Fruit fly (Drosophila melanogaster) ovary, adult (tissue): ENCODE measurements around the gene Nepl6.

Source experiments
- CG17801 ChIP-seq: fragments of 200-800 bp; optimal IDR thresholded peaks from 2 replicates; lab custom pipeline; 2019; ENCODE audit warnings: missing biosample characterization, mild to moderate bottlenecking, missing genetic modification characterization, moderate library complexity; ENCODE audit not compliant: partially characterized antibody

Nepl6 gene

DNA sequence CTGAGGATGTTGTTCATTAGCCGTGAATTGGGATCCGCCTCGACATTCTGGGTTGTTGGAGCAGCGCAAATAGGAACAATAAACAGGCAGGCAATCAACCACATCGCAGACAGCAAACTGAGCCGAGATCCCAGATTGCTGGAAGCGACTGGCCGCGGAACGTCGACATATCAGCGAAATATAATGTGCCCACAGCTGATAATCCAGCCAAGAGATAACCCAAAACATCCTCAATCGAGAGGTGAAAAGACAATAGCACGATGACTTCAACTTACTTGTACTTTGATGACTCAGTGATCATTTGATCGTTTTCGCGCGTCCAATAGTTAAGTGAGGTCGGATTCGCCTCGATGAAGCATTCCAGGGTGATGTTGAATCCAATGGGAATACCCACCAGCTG is at the start of gene Nepl6:
Nepl6 (minus strand) TSS at position 104 of the 400 bp plus-strand sequence.
- no peak for TF ChIP-seq CG17801 (GFP tag; lab: Kevin White, UChicago)

DNA sequence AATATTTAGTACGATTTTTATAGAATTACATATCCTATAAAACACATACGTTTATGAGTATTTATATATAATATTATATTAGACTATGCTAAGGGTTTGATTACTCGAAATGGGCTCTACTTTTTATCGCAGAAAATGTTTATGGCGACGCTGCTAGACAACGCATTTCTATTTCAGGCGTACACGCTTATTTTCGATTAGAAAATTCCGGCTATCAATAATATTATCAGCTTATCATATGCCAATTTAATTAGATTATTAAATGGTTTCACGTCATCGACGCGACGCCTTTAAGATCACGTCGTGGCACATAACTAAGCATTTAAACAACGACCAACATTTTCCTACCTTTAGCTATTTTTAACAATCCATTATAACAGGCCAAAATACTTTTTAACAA is 41.0 kb upstream of the Nepl6 start:
- no peak for TF ChIP-seq CG17801 (GFP tag; lab: Kevin White, UChicago)

DNA sequence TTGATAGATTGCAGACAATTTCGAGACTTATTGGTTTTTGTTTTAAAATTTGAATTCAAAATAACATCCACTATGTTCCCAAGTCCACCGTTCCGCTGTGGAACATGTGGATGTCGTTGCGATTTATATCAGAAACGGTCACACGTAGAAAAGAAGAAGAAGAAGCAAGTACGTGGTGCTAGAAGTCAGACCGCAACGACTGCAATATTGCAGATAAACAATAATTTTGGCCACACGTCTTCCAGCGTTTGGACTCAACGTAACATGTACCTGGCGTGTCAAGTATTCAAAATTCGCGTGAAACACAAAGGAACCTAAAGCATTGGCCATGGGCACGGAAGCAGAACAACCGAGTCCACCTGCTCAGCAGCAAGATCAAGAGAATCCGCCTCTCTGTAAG is 38.9 kb upstream of the Nepl6 start, which contains the start of gene Fic:
Fic (plus strand) TSS at position 139 of the 400 bp plus-strand sequence.
- peak; percentile 36 for TF ChIP-seq CG17801 (GFP tag; lab: Kevin White, UChicago)

DNA sequence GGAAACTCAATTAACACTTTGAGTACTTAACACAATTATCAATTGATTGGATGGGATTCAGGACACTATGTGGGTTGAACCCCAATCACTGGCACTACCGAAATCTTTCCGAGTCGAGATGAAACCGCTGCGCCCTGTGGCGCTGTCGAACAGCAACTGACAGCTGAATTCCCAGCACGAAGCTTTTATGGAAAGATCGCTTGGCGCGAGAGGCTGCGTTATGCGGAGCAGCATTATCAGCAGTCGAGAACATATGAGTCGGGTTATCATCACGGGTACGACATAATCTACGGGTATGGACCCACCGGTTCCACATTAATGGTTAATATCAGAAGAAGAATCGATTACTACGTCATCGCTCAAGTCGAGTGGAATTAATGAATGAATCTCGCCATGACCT is 37.8 kb upstream of the Nepl6 start, which contains the start of gene Tig:
Tig (minus strand) TSS at position 163 of the 400 bp plus-strand sequence.
- no peak for TF ChIP-seq CG17801 (GFP tag; lab: Kevin White, UChicago)

DNA sequence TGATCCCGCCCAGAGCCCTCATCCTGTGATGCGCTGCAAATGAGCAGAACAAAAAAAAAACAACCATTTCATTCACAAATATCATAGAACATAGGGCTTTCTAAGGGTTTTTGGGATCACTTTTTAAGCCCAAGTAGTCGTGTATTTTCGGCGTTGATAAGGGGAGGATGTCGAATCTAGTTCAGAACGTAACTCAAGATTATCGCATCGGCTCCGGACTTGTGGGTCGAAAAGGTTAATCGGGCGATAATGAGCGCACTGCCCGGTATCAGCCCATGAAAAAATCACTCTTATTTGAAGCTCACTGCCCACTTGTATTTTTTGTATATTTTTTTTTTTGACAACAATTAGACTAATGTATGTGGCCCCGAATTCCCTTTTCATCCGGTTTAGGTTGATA is 37.2 kb upstream of the Nepl6 start:
- no peak for TF ChIP-seq CG17801 (GFP tag; lab: Kevin White, UChicago)

DNA sequence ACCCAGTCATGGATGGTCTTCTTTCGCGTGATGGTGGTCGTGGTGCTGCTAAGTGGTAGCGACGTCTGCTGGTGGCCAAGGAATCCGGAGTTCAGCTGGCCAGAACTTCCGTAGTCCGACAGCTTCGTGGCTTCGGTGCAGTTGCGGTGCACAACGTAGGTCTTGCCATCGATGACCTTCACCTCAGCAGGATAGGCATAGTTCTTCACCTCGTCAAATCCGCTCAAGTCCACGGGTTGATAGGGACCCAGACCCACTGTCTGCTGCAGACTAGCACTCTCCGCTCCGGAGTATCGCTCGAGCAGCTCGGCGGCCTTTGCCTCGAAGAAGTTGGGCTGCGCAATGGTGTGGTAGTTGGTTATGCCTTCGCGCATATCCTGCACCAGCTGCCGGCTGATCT is 36.2 kb upstream of the Nepl6 start:
- no peak for TF ChIP-seq CG17801 (GFP tag; lab: Kevin White, UChicago)

DNA sequence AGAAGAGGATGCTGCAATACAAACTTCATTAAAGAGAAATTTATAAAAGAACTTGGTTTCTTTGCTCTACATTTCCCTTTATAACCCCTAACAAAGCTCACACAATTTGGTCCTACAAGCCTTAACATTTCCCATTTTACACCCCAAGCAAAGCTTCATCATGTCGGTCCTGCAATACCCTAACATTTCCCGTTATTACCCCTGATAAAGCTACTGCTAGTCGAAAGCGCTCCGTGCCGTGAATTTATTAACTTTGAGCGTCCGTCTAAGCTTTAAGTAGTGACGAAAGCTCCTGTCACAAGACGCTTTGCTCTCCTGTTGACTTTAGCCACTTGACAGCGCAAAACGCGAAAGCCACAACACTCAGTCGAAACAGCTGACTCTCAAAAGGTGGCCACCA is 26.6 kb upstream of the Nepl6 start, which contains the start of gene CG13982:
CG13982 (plus strand) TSS at position 363 of the 400 bp plus-strand sequence.
- no peak for TF ChIP-seq CG17801 (GFP tag; lab: Kevin White, UChicago)

DNA sequence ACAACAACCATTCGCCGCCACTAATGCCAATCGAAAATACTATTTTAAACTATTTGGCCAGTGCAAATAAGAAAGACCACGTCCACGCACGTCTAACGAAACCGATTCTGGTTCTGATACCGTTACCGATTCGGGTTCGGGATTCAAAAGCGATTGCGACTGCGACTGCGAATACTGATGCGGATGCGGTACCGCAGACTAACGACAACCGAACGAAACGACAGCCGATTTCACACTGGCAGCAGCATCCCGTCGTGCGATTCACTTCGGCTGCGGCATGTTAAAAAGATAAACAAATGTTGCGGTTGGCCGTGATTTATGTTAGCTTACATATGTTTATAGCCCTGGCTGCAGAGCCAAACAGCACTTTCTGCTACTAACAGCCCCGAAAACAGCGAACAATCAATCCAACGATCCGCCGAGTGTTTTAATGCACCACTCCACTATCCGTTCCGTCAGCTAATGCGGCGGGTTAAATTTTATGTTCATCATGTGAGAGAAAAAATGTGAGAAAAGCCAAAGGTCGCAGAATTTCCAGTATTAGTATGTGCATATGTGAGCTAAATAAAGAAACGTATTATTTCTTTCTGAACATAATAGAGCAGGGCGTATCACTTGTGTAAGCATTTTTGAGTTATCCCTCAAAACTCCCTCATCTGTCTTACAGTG is 25.9 kb upstream of the Nepl6 start, which contains the start of gene DIP-epsilon:
DIP-epsilon (minus strand) TSS at position 238 of the 669 bp plus-strand sequence.
- no peak for TF ChIP-seq CG17801 (GFP tag; lab: Kevin White, UChicago)

DNA sequence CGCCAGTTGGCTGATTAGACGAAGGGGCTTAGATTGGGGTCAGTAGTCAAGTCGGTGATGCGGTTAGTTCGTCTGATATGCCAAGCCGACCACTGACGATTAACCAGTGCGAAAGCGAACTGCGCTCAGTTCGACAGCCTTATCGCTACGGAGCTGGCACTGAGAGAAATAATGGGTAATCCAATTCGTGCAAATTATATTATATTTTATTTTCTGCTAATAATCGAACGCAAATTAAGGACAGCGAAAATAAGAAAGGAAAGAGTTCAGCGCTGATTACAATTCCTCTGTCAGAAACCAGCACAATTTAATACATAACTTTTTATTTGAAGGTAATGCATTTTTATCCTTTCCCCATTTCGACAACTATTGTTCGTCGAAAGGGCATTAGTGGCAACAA is 11.8 kb upstream of the Nepl6 start, which contains the start of gene CG42369:
CG42369 (minus strand) TSS at position 101 of the 400 bp plus-strand sequence.
- no peak for TF ChIP-seq CG17801 (GFP tag; lab: Kevin White, UChicago)

DNA sequence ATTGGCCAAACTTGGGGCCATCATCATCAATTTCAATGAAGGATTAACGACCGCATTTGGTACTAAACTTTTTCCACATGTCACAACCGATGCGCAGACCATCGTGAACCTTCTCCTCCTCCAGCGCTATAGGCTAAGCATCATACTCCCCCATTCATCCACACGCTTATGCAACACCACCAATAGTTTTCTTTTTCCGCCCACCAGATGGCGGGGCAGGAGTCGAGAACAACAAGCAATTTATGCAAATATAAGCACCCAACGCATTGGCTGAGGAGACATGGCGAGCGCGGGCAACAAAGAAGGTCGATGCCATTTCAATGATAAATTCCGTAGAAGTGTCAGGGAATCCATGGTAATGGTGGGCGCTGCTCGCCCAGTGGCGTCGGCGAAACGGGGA is 6.2 kb upstream of the Nepl6 start:
- TF ChIP-seq CG17801 (GFP tag; lab: Kevin White, UChicago) = no peak

DNA sequence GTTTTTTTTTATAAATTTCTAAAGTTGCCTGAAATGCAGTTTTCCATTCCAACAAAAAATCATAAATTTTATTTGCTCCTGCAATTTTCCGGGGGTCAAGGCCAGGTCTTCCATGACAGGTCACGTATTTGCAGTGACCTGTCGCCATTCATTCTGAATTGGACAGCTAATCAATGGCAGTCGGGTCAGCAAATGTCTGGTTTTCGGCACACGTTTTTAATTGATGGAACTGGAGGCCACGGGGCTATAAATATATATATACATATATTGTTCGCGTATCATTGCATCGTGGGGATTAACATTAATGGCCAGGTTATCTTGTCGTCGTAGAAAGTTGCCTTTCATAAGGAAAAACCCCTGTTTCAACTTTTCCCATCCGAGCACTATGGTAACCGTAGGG is 1.8 kb upstream of the Nepl6 start:
- TF ChIP-seq CG17801 (GFP tag; lab: Kevin White, UChicago) = no peak

DNA sequence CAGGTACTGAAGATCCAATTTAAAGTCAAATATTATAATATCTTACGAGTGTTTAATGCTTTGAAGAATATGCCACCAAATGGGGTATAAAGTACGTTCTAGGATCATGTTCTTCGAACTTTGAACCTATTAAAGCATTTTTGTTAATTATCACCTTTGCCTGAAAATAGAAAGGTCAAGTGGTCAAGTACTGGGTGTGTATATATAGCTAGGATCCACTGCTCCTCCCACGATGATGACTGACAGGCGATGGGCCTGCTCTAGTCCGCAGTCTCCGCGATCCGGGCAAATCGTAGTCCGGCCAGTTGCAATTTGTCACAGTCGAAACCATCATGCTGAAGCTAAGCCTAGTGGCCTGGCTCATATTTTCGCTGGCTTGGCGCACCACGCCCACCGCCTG is 4.3 kb downstream of the Nepl6 start, which contains the start of gene Nepl5:
Nepl5 (plus strand) TSS at position 301 of the 400 bp plus-strand sequence.
- no peak for TF ChIP-seq CG17801 (GFP tag; lab: Kevin White, UChicago)

DNA sequence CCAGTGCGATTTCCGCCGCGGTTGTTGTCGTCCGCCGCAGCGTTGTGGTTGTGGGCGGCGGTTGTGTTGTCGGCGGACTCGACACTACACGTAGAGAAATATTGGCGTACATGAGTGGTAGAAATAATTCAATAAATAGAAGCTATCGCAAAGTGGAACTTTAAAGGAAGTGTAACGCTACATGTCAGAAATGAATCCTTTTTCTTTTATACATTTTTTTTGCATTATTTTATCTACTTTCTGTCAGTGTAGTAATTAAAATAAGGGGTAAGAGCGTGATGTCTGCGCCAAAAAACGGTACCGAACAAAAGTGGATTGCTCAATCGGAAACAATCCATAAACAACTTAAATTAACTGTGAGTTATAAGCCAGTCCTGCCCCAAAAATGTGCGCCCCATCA is 6.1 kb downstream of the Nepl6 start:
- no peak for TF ChIP-seq CG17801 (GFP tag; lab: Kevin White, UChicago)

DNA sequence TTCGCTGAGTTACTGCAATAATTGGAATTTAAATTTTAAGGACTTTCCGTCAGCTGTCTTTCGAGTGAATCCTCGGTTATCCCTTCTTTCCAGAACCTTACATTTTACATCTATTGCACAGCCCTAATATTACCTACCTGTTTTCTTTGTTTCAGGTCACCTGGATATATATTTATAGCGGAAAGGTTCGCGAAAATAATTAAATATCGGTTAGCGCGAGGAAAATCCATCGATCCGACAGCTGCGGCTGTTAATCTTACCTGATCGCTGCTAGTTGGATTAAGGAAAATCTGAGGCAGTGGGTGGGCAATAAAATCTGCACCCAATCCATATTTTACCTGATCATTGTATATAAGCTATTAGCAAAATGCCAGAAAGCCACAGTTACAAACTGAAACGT is 12.2 kb downstream of the Nepl6 start:
- no peak for TF ChIP-seq CG17801 (GFP tag; lab: Kevin White, UChicago)

DNA sequence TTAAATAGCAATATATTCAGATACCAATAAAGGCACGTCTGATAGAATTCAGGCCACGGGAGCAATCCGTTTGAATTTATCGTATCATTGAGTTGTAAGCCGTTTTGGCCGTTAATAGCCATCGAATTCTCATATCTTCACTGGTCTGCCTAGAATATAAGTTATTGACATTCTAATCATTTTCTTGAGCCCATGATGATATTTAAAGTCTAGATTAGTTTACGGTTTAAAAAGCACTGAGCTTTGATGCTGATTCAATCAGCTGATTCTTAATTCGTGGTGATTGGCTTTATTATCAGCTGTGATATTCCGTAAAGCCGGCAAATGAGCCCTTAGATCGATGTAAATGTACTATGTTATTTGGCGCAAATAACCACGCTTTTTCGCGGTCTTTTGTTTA is 13.2 kb downstream of the Nepl6 start, which contains the start of gene slam:
slam (plus strand) TSS at position 301 of the 400 bp plus-strand sequence.
- TF ChIP-seq CG17801 (GFP tag; lab: Kevin White, UChicago) = no peak

DNA sequence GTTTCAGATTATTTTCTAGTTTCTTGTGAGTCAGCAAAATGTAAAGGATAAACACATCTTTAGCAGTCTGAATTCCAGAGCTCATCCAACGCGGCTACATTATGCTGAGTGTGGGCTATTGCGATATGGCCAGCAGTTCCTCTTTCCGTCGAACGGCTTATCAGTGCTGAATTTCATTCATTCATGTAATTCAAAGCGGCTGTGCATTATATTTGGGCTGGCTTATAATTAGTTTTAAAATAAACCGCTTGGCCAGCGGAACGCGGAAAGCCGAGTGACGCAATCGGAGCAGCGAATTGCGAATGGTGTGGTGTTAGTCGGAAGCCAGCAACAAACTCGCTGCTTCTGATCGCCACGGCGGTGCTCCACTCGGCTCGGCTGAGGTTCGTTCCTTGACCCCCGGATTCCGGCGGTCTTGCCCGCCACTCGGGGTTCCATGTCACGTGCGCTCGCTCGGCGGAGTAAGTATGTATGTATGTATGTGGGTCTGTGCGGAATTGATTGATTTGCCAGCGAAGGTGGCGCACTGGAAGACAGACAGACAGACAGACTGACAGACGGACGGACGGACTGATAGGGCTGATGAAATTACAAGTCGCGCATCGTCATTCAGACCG is 14.2 kb downstream of the Nepl6 start:
- TF ChIP-seq CG17801 (GFP tag; lab: Kevin White, UChicago) = no peak
